Worm (Caenorhabditis elegans): ENCODE results near the gene snt-5.

The snt-5 gene

ce11 chrV:1451334-1451733, 40.0 kb upstream of the snt-5 start, which contains the start of gene srj-23:
Gene srj-23 (plus strand): TSS chrV:1451634.
- no peak for TF ChIP-seq unc-30 (tag; optimal IDR thresholded peaks at IDR 0.05)
- 0 out of 2 replicates have a peak, but pooled peaks have one; percentile 16 for TF ChIP-seq mab-9 (GFP tag; IDR thresholded peaks at IDR 0.05)

ce11 chrV:1450160-1450559, 38.8 kb upstream of the snt-5 start, which contains the start of gene cnc-2:
Gene cnc-2 (minus strand): TSS chrV:1450183.
- TF ChIP-seq C04F5.9 (tag; optimal IDR thresholded peaks at IDR 0.05) (no peak), blmp-1 (tag; optimal IDR thresholded peaks at IDR 0.05) (peak; percentile 9), alr-1 (tag; optimal IDR thresholded peaks at IDR 0.05; ENCODE audit: borderline replicate concordance) (no peak), nhr-85 (tag) (peak; percentile 70), unc-62 (GFP tag; optimal IDR thresholded peaks at IDR 0.05) (no peak)

DNA sequence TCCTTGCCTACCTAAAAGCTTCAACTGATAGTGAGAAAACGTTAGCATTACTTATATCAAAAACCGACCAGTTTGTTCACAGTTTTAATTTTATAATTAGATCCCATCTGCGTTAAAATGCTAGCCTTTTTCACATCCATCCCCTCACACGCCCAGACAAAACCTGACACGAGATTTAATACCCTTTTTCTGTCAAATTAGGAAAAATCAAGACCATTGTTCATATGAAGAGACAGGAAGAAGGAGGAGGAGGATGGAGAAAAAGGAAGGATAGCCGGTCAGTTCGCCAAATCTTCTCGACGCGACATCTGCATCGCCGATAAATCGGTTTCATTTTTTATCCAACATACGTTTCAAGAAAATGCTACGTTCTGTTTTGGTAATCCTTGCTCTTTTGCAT, 36.4 kb upstream of the snt-5 start, which contains the start of gene cnc-3:
Gene cnc-3 (plus strand): TSS at position 281 of the 400 bp plus-strand sequence.
- TF ChIP-seq swsn-7 (tag; optimal IDR thresholded peaks at IDR 0.05) (no peak), xbp-1 (tag; optimal IDR thresholded peaks at IDR 0.05) (no peak), lin-39 (tag; optimal IDR thresholded peaks at IDR 0.05) (no peak), ztf-4 (tag; optimal IDR thresholded peaks at IDR 0.05) (peak; percentile 46), blmp-1 (tag; optimal IDR thresholded peaks at IDR 0.05) (peak; percentile 65), irx-1 (tag; optimal IDR thresholded peaks at IDR 0.05) (no peak), nhr-85 (tag) (peak; percentile 50), egl-27 (tag; optimal IDR thresholded peaks at IDR 0.05) (no peak), nhr-19 (GFP tag; conservative IDR thresholded peaks at IDR 0.05) (no peak), nhr-71 (tag; optimal IDR thresholded peaks at IDR 0.05) (peak; percentile 13), elt-3 (tag; optimal IDR thresholded peaks at IDR 0.05) (peak in 1 of 6 experiments; percentile 16)

- TF ChIP-seq ces-1 (GFP tag; optimal IDR thresholded peaks at IDR 0.05) (no peak), mep-1 (tag; optimal IDR thresholded peaks at IDR 0.05) (no peak), ama-1 (optimal IDR thresholded peaks at IDR 0.05) (no peak), lin-14 (GFP tag; optimal IDR thresholded peaks at IDR 0.05) (peak; percentile 31), sup-37 (GFP tag; optimal IDR thresholded peaks at IDR 0.05) (no peak), dpl-1 (GFP tag; optimal IDR thresholded peaks at IDR 0.05) (no peak), nhr-85 (tag) (peak; percentile 74), pag-3 (tag; optimal IDR thresholded peaks at IDR 0.05; ENCODE audit: borderline replicate concordance, insufficient read depth) (no peak)
Measured at ce11 chrV:1447079-1447478, 35.7 kb upstream of the snt-5 start, which contains the start of gene cnc-4. Gene cnc-4 (plus strand): TSS chrV:1447195.

- TF ChIP-seq hlh-4 (tag; optimal IDR thresholded peaks at IDR 0.05) (no peak), fos-1 (tag; optimal IDR thresholded peaks at IDR 0.05) (no peak), ztf-11 (tag; optimal IDR thresholded peaks at IDR 0.05) (no peak), C16A3.4 (tag; optimal IDR thresholded peaks at IDR 0.05) (no peak), lin-14 (GFP tag; optimal IDR thresholded peaks at IDR 0.05) (no peak), ceh-88 (GFP tag; IDR thresholded peaks at IDR 0.05) (no peak), lir-3 (tag; optimal IDR thresholded peaks at IDR 0.05; ENCODE audit: poor library complexity) (no peak)
Measured at ce11 chrV:1445081-1445480, 33.7 kb upstream of the snt-5 start, which contains the start of gene cnc-5. Gene cnc-5 (plus strand): TSS chrV:1445381.

ce11 chrV:1444180-1444579, 32.8 kb upstream of the snt-5 start, which contains the start of gene cnc-1:
Gene cnc-1 (minus strand): TSS chrV:1444280.
- TF ChIP-seq pag-3 (tag; optimal IDR thresholded peaks at IDR 0.05; ENCODE audit: borderline replicate concordance, insufficient read depth) (no peak), mep-1 (tag; optimal IDR thresholded peaks at IDR 0.05) (no peak), efl-1 (optimal IDR thresholded peaks at IDR 0.05) (no peak), efl-1 (GFP tag; optimal IDR thresholded peaks at IDR 0.05 in 1 of 2) (no peak), elt-2 (tag; optimal IDR thresholded peaks at IDR 0.05) (no peak), C16A3.4 (tag; optimal IDR thresholded peaks at IDR 0.05) (no peak), aha-1 (tag; optimal IDR thresholded peaks at IDR 0.05) (no peak), mab-9 (GFP tag; IDR thresholded peaks at IDR 0.05) (no peak), zag-1 (tag; optimal IDR thresholded peaks at IDR 0.05) (no peak), ztf-11 (tag; optimal IDR thresholded peaks at IDR 0.05) (no peak), nhr-47 (tag; optimal IDR thresholded peaks at IDR 0.05) (no peak), Y116A8C.19 (tag; optimal IDR thresholded peaks at IDR 0.05; ENCODE audit: borderline replicate concordance) (no peak)
